Worm (Caenorhabditis elegans) whole organism, L4 larva: ENCODE results near the gene C56E6.4.

ENCODE experiments used
- ZK546.5 ChIP-seq, 2 experiments: sonication (generic microtip); optimal IDR thresholded peaks; 2 replicates each; lab custom pipeline; 2017; ENCODE audit warnings: missing biosample characterization in 2 of 2, missing genetic modification characterization in 2 of 2
- aha-1 ChIP-seq: fragments of 150-350 bp; peaks from one replicate; lab custom pipeline; 2014; ENCODE audit warnings: missing biosample characterization, missing genetic modification characterization
- aly-2 ChIP-seq: sonication (generic microtip); optimal IDR thresholded peaks from 2 replicates; lab custom pipeline; 2018; ENCODE audit warnings: missing biosample characterization, missing genetic modification characterization
- ceh-28 ChIP-seq: fragments of 150-350 bp; optimal IDR thresholded peaks from 2 replicates; lab custom pipeline; 2014; ENCODE audit warnings: missing biosample characterization, missing genetic modification reagents, missing genetic modification characterization
- daf-12 ChIP-seq: fragments of 150-350 bp; optimal IDR thresholded peaks from 2 replicates; lab custom pipeline; 2014; ENCODE audit warnings: missing biosample characterization, missing genetic modification reagents, missing genetic modification characterization
- lir-3 ChIP-seq: sonication (generic microtip); optimal IDR thresholded peaks from 2 replicates; lab custom pipeline; 2016; ENCODE audit warnings: mild to moderate bottlenecking, missing genetic modification characterization, missing compliant biosample characterization
- nhr-10 ChIP-seq: fragments of 150-350 bp; optimal IDR thresholded peaks from 2 replicates; lab custom pipeline; 2014; ENCODE audit warnings: missing biosample characterization, missing genetic modification characterization
- nhr-102 ChIP-seq: sonication (generic microtip); optimal IDR thresholded peaks from 2 replicates; lab custom pipeline; 2016; ENCODE audit warnings: mild to moderate bottlenecking, missing genetic modification characterization, moderate library complexity, missing compliant biosample characterization
- nhr-11 ChIP-seq: fragments of 150-350 bp; optimal IDR thresholded peaks from 2 replicates; lab custom pipeline; 2014; ENCODE audit warnings: missing biosample characterization, missing genetic modification characterization
- nhr-237 ChIP-seq: sonication (generic microtip); optimal IDR thresholded peaks from 2 replicates; lab custom pipeline; 2017; ENCODE audit warnings: missing biosample characterization, missing genetic modification characterization
- zfp-3 ChIP-seq: fragments of 200-800 bp; sonication (Bioruptor generic); conservative IDR thresholded peaks from 2 replicates; pipeline ENCODE4 v1.3.6; 2022; ENCODE audit warnings: missing genetic modification reagents, missing genetic modification characterization, missing compliant biosample characterization
- ztf-11 ChIP-seq: fragments of 150-350 bp; optimal IDR thresholded peaks from 2 replicates; lab custom pipeline; 2014; ENCODE audit warnings: missing biosample characterization, missing genetic modification characterization

- no peak for TF ChIP-seq lir-3 (tag; lab: Kevin White, UChicago)
- TF ChIP-seq aly-2: no peak
- TF ChIP-seq nhr-237 (tag; lab: Kevin White, UChicago): no peak
- no peak for TF ChIP-seq nhr-11 (tag; lab: Kevin White, UChicago)
- TF ChIP-seq ztf-11 (tag; lab: Kevin White, UChicago): no peak
- TF ChIP-seq daf-12 (tag; lab: Kevin White, UChicago): no peak
- no peak for TF ChIP-seq ceh-28 (tag; lab: Kevin White, UChicago)
- no peak for TF ChIP-seq nhr-10 (tag; lab: Kevin White, UChicago)
- no peak for TF ChIP-seq ZK546.5 (tag; optimal IDR thresholded peaks at IDR 0.05; lab: Kevin White, UChicago)
- no peak for TF ChIP-seq nhr-102
- TF ChIP-seq aha-1: no peak
- TF ChIP-seq zfp-3: no peak
These were observed at the start of gene C56E6.4 for ce11 chrII:6528629-6529028.
